Worm (Caenorhabditis elegans) whole organism, L1 larva: Measurements from ENCODE around the gene hrg-7.

Experiments
- C34B4.2 ChIP-seq: sonication (generic microtip); optimal IDR thresholded peaks from 2 replicates; lab custom pipeline; 2017; ENCODE audit warnings: mild to moderate bottlenecking, missing genetic modification characterization, missing compliant biosample characterization
- alr-1 ChIP-seq: fragments of 200-800 bp; sonication (Bioruptor generic); optimal IDR thresholded peaks from 2 replicates; lab custom pipeline; 2018; ENCODE audit warnings: borderline replicate concordance, mild to moderate bottlenecking, missing genetic modification characterization, missing compliant biosample characterization
- ceh-82 ChIP-seq, 3 experiments: fragments of 150-350 bp in 1 of 3; sonication (generic microtip) in 2 of 3; optimal IDR thresholded peaks; 2 replicates each; lab custom pipeline; 2014 to 2017; ENCODE audit warnings: missing biosample characterization in 3 of 3, missing genetic modification characterization in 3 of 3
- efl-1 ChIP-seq, 4 experiments: fragments of 150-350 bp; optimal IDR thresholded peaks in 3 of 4; peaks in 1 of 4; 1 replicate in 1 of 4; 2 replicates in 3 of 4; lab custom pipeline; 2014; ENCODE audit warnings: missing biosample characterization in 2 of 4, missing genetic modification characterization in 2 of 4, missing genetic modification reagents in 2 of 4
- efl-3 ChIP-seq: fragments of 200-800 bp; sonication (Bioruptor generic); optimal IDR thresholded peaks from 2 replicates; lab custom pipeline; 2018; ENCODE audit warnings: mild to moderate bottlenecking, missing genetic modification characterization, missing compliant biosample characterization
- hlh-17 ChIP-seq: fragments of 200-800 bp; sonication (Bioruptor generic); optimal IDR thresholded peaks from 2 replicates; lab custom pipeline; 2018; ENCODE audit warnings: missing genetic modification characterization, mild to moderate bottlenecking, missing compliant biosample characterization, moderate library complexity, borderline replicate concordance
- nhr-76 ChIP-seq: sonication (generic microtip); optimal IDR thresholded peaks from 2 replicates; lab custom pipeline; 2017; ENCODE audit warnings: missing biosample characterization, missing genetic modification characterization
- nhr-77 ChIP-seq: fragments of 150-350 bp; optimal IDR thresholded peaks from 2 replicates; lab custom pipeline; 2014; ENCODE audit warnings: missing biosample characterization, missing genetic modification characterization
- pag-3 ChIP-seq: sonication (generic microtip); optimal IDR thresholded peaks from 2 replicates; lab custom pipeline; 2017; ENCODE audit warnings: missing genetic modification characterization, mild to moderate bottlenecking, missing compliant biosample characterization, antibody characterized with exemption, borderline replicate concordance; ENCODE audit not compliant: insufficient read depth
- skn-1 ChIP-seq: fragments of 150-350 bp; optimal IDR thresholded peaks from 2 replicates; lab custom pipeline; 2014; ENCODE audit warnings: missing biosample characterization, missing genetic modification characterization
- snpc-4 ChIP-seq: fragments of 150-350 bp; optimal IDR thresholded peaks from 2 replicates; lab custom pipeline; 2014; ENCODE audit warnings: missing biosample characterization, missing genetic modification characterization
- swsn-7 ChIP-seq: sonication (generic microtip); optimal IDR thresholded peaks from 2 replicates; lab custom pipeline; 2016; ENCODE audit warnings: missing genetic modification characterization, missing compliant biosample characterization
- unc-130 ChIP-seq: fragments of 150-350 bp; optimal IDR thresholded peaks from 2 replicates; lab custom pipeline; 2017; ENCODE audit warnings: missing biosample characterization, missing genetic modification characterization, inconsistent platforms
- unc-62 ChIP-seq: fragments of 150-350 bp; optimal IDR thresholded peaks from 2 replicates; lab custom pipeline; 2014; ENCODE audit warnings: missing biosample characterization, missing genetic modification reagents, missing genetic modification characterization

DNA sequence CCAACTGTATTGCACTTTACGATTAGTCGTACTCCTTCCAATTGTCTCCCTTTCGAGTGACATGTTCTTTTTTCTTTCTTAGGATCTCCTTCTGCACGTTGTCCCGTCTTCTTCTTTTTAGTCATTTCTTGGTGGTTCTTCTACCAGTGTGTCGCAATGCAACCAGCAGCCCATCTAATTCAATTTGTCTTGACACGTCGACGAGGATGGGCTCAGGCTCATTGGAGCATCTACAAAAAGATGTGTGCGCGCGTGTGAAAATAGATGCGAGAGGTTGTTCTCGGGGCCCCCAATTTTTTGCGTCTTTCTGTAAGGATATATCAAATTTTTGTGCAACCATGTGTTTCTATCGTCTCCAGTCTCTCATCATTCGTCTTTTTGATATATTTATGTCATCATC lies 40.2 kb upstream of the hrg-7 start:
- TF ChIP-seq unc-62 = no peak
- no peak for TF ChIP-seq hlh-17 (GFP tag; lab: Kevin White, UChicago)
- TF ChIP-seq snpc-4 = no peak
- TF ChIP-seq pag-3 (tag; lab: Kevin White, UChicago) = no peak
- TF ChIP-seq C34B4.2 (tag; lab: Kevin White, UChicago) = no peak
- no peak for TF ChIP-seq unc-130
- TF ChIP-seq nhr-77 (tag; lab: Kevin White, UChicago) = no peak
- TF ChIP-seq efl-1 (optimal IDR thresholded peaks at IDR 0.05; lab: Kevin White, UChicago) = no peak
- TF ChIP-seq efl-1 (GFP tag; optimal IDR thresholded peaks at IDR 0.05 in 1 of 2; lab: Kevin White, UChicago) = no peak
- TF ChIP-seq alr-1 (tag; lab: Kevin White, UChicago) = no peak
- no peak for TF ChIP-seq efl-3 (GFP tag; lab: Kevin White, UChicago)
- no peak for TF ChIP-seq skn-1 (tag; lab: Kevin White, UChicago)
- no peak for TF ChIP-seq ceh-82 (tag; optimal IDR thresholded peaks at IDR 0.05; lab: Kevin White, UChicago)
- TF ChIP-seq nhr-76 = no peak
- no peak for TF ChIP-seq swsn-7
